Fruit fly (Drosophila melanogaster) whole organism, embryonic: ENCODE data around the gene CG15728.

Experiments used
- Adf1 ChIP-seq: fragments of 200-800 bp; sonication (Bioruptor generic); IDR thresholded peaks from 2 replicates; pipeline ENCODE4 v1.3.6; 2022; ENCODE audit warnings: missing biosample characterization, missing genetic modification characterization
- Antp ChIP-seq: fragments of 200-800 bp; sonication (Bioruptor generic); optimal IDR thresholded peaks from 3 replicates; lab custom pipeline; 2016; ENCODE audit warnings: missing biosample characterization, missing genetic modification characterization
- BtbVII ChIP-seq: fragments of 200-800 bp; sonication (Bioruptor generic); optimal IDR thresholded peaks from 3 replicates; lab custom pipeline; 2017; ENCODE audit warnings: missing biosample characterization, mild to moderate bottlenecking, missing genetic modification characterization
- CG11093 ChIP-seq: fragments of 200-800 bp; sonication (Bioruptor generic); IDR thresholded peaks from 3 replicates; pipeline ENCODE4 v1.3.6; 2022; ENCODE audit warnings: missing biosample characterization, missing genetic modification characterization
- CG11247 ChIP-seq: fragments of 200-800 bp; sonication (Bioruptor generic); IDR thresholded peaks from 2 replicates; pipeline ENCODE4 v1.3.6; 2022; ENCODE audit warnings: missing biosample characterization, missing genetic modification characterization
- CG11398 ChIP-seq: fragments of 200-800 bp; sonication (Bioruptor generic); optimal IDR thresholded peaks from 2 replicates; lab custom pipeline; 2016; ENCODE audit warnings: missing biosample characterization, missing genetic modification characterization
- CG11456 ChIP-seq: fragments of 200-800 bp; sonication (Bioruptor generic); IDR thresholded peaks from 3 replicates; pipeline ENCODE4 v1.3.6; 2022; ENCODE audit warnings: missing biosample characterization, missing genetic modification characterization
- CG11504 ChIP-seq: fragments of 200-800 bp; sonication (Bioruptor generic); optimal IDR thresholded peaks from 3 replicates; lab custom pipeline; 2019; ENCODE audit warnings: missing biosample characterization, mild to moderate bottlenecking, missing genetic modification characterization, moderate library complexity
- CG13775 ChIP-seq: fragments of 200-800 bp; sonication (Bioruptor generic); optimal IDR thresholded peaks from 3 replicates; lab custom pipeline; 2017; ENCODE audit warnings: missing biosample characterization, mild to moderate bottlenecking, missing genetic modification characterization
- CG13894 ChIP-seq: fragments of 200-800 bp; sonication (Bioruptor generic); optimal IDR thresholded peaks from 3 replicates; lab custom pipeline; 2018; ENCODE audit warnings: missing biosample characterization, mild to moderate bottlenecking, missing genetic modification characterization, moderate library complexity
- CG14710 ChIP-seq: fragments of 200-800 bp; sonication (Bioruptor generic); optimal IDR thresholded peaks from 3 replicates; lab custom pipeline; 2019; ENCODE audit warnings: missing biosample characterization, mild to moderate bottlenecking, missing genetic modification characterization, moderate library complexity
- CG15514 ChIP-seq: fragments of 200-800 bp; sonication (Bioruptor generic); optimal IDR thresholded peaks from 3 replicates; lab custom pipeline; 2017; ENCODE audit warnings: missing biosample characterization, missing genetic modification characterization, mild to moderate bottlenecking, moderate library complexity, missing genetic modification reagents
- CG16815 ChIP-seq: fragments of 200-800 bp; sonication (Bioruptor generic); optimal IDR thresholded peaks from 3 replicates; lab custom pipeline; 2017; ENCODE audit warnings: missing biosample characterization, mild to moderate bottlenecking, missing genetic modification characterization
- CG18011 ChIP-seq: fragments of 200-800 bp; sonication (Bioruptor generic); optimal IDR thresholded peaks from 2 replicates; lab custom pipeline; 2017; ENCODE audit warnings: missing biosample characterization, missing genetic modification characterization, mild to moderate bottlenecking, moderate library complexity, missing genotype
- CG18764 ChIP-seq: fragments of 200-800 bp; sonication (Bioruptor generic); optimal IDR thresholded peaks from 3 replicates; lab custom pipeline; 2016; ENCODE audit warnings: missing biosample characterization, missing genetic modification characterization
- CG3163 ChIP-seq: fragments of 200-800 bp; sonication (Bioruptor generic); optimal IDR thresholded peaks from 3 replicates; lab custom pipeline; 2016; ENCODE audit warnings: missing biosample characterization, missing genetic modification characterization
- CG32772 ChIP-seq: fragments of 200-800 bp; sonication (Bioruptor generic); IDR thresholded peaks from 2 replicates; pipeline ENCODE4 v1.3.6; 2022; ENCODE audit warnings: missing biosample characterization, missing genetic modification characterization
- CG6272 ChIP-seq: fragments of 200-800 bp; sonication (Bioruptor generic); IDR thresholded peaks from 2 replicates; pipeline ENCODE4 v1.3.6; 2022; ENCODE audit warnings: missing biosample characterization, missing genetic modification characterization
- CG6813 ChIP-seq: fragments of 200-800 bp; sonication (Bioruptor generic); optimal IDR thresholded peaks from 2 replicates; lab custom pipeline; 2017; ENCODE audit warnings: missing biosample characterization, missing genetic modification characterization, mild to moderate bottlenecking, moderate library complexity, missing genetic modification reagents
- CG8359 ChIP-seq: fragments of 200-800 bp; sonication (Bioruptor generic); optimal IDR thresholded peaks from 2 replicates; lab custom pipeline; 2017; ENCODE audit warnings: missing biosample characterization, mild to moderate bottlenecking, missing genetic modification characterization, borderline replicate concordance
- Gsc ChIP-seq: fragments of 200-800 bp; sonication (Bioruptor generic); IDR thresholded peaks from 2 replicates; pipeline ENCODE4 v1.3.6; 2022; ENCODE audit warnings: missing biosample characterization, missing genetic modification characterization
- H2.0 ChIP-seq: fragments of 200-800 bp; sonication (Bioruptor generic); IDR thresholded peaks from 2 replicates; pipeline ENCODE4 v1.3.6; 2022; ENCODE audit warnings: missing biosample characterization, missing genetic modification characterization
- Hmx ChIP-seq: fragments of 200-800 bp; sonication (Bioruptor generic); optimal IDR thresholded peaks from 2 replicates; lab custom pipeline; 2016; ENCODE audit warnings: missing biosample characterization, missing genetic modification characterization
- Hsf ChIP-seq: fragments of 200-800 bp; sonication (Bioruptor generic); optimal IDR thresholded peaks from 3 replicates; lab custom pipeline; 2016; ENCODE audit warnings: missing biosample characterization, missing genetic modification characterization
- Kr ChIP-seq: fragments of 200-800 bp; sonication (Bioruptor generic); optimal IDR thresholded peaks from 2 replicates; lab custom pipeline; 2017; ENCODE audit warnings: missing biosample characterization, mild to moderate bottlenecking, missing genetic modification characterization
- Lhr ChIP-seq: fragments of 200-800 bp; sonication (Bioruptor generic); optimal IDR thresholded peaks from 3 replicates; lab custom pipeline; 2017; ENCODE audit warnings: mild to moderate bottlenecking, missing biosample characterization, missing genetic modification reagents, missing genetic modification characterization
- NC2β ChIP-seq: fragments of 200-800 bp; sonication (Bioruptor generic); optimal IDR thresholded peaks from 2 replicates; lab custom pipeline; 2016; ENCODE audit warnings: missing biosample characterization, missing genetic modification characterization
- NFAT ChIP-seq: fragments of 200-800 bp; sonication (Bioruptor generic); IDR thresholded peaks from 2 replicates; pipeline ENCODE4 v1.3.6; 2022; ENCODE audit warnings: missing biosample characterization, missing genetic modification characterization
- Ravus ChIP-seq: fragments of 200-800 bp; sonication (Bioruptor generic); IDR thresholded peaks from 2 replicates; pipeline ENCODE4 v1.3.6; 2022; ENCODE audit warnings: missing biosample characterization, missing genetic modification characterization
- Sry-δ ChIP-seq: fragments of 200-800 bp; sonication (Bioruptor generic); optimal IDR thresholded peaks from 2 replicates; lab custom pipeline; 2016; ENCODE audit warnings: missing biosample characterization, missing genetic modification characterization
- TFAM ChIP-seq: fragments of 200-800 bp; sonication (Bioruptor generic); optimal IDR thresholded peaks from 2 replicates; lab custom pipeline; 2017; ENCODE audit warnings: missing biosample characterization, missing genetic modification characterization, inconsistent platforms
- ac ChIP-seq: fragments of 200-800 bp; sonication (Bioruptor generic); optimal IDR thresholded peaks from 3 replicates; lab custom pipeline; 2017; ENCODE audit warnings: missing biosample characterization, mild to moderate bottlenecking, missing genetic modification characterization
- bigmax ChIP-seq: fragments of 200-800 bp; sonication (Bioruptor generic); optimal IDR thresholded peaks from 2 replicates; lab custom pipeline; 2018; ENCODE audit warnings: missing biosample characterization, mild to moderate bottlenecking, missing genetic modification characterization
- bowl ChIP-seq: fragments of 200-800 bp; sonication (Bioruptor generic); IDR thresholded peaks from 2 replicates; pipeline ENCODE4 v1.3.6; 2022; ENCODE audit warnings: missing biosample characterization, missing genetic modification characterization
- chinmo ChIP-seq: fragments of 200-800 bp; sonication (Bioruptor generic); IDR thresholded peaks from 4 replicates; pipeline ENCODE4 v1.3.6; 2022; ENCODE audit warnings: missing biosample characterization, missing genetic modification characterization; ENCODE audit not compliant: partially characterized antibody
- ci ChIP-seq: fragments of 200-800 bp; sonication (Bioruptor generic); IDR thresholded peaks from 3 replicates; pipeline ENCODE4 v1.3.6; 2022; ENCODE audit warnings: missing biosample characterization, missing genetic modification characterization
- crc ChIP-seq: fragments of 200-800 bp; sonication (Bioruptor generic); optimal IDR thresholded peaks from 2 replicates; lab custom pipeline; 2016; ENCODE audit warnings: missing biosample characterization, missing genetic modification characterization
- crol ChIP-seq: fragments of 200-800 bp; sonication (Bioruptor generic); IDR thresholded peaks from 2 replicates; pipeline ENCODE4 v1.3.6; 2022; ENCODE audit warnings: missing biosample characterization, missing genetic modification characterization
- dimm ChIP-seq: fragments of 200-800 bp; sonication (Bioruptor generic); IDR thresholded peaks from 2 replicates; pipeline ENCODE4 v1.3.6; 2022; ENCODE audit warnings: missing biosample characterization, missing genetic modification characterization
- dmrt11E ChIP-seq: fragments of 200-800 bp; sonication (Bioruptor generic); optimal IDR thresholded peaks from 3 replicates; lab custom pipeline; 2018; ENCODE audit warnings: missing biosample characterization, mild to moderate bottlenecking, missing genetic modification characterization, moderate library complexity
- eve ChIP-seq, 2 experiments: fragments of >200 bp; optimal IDR thresholded peaks; 2 replicates each; lab custom pipeline; 2017; ENCODE audit warnings: missing biosample characterization in 2 of 2, missing genetic modification characterization in 2 of 2
- fru ChIP-seq: fragments of >200 bp; optimal IDR thresholded peaks from 2 replicates; lab custom pipeline; 2017
- ftz-f1 ChIP-seq: fragments of 200-800 bp; sonication (Bioruptor generic); optimal IDR thresholded peaks from 2 replicates; lab custom pipeline; 2016; ENCODE audit warnings: missing biosample characterization, missing genetic modification characterization
- kay ChIP-seq: fragments of 200-800 bp; sonication (Bioruptor generic); optimal IDR thresholded peaks from 2 replicates; lab custom pipeline; 2016; ENCODE audit warnings: missing biosample characterization, missing genetic modification characterization
- lab ChIP-seq: fragments of 200-800 bp; sonication (Bioruptor generic); optimal IDR thresholded peaks from 3 replicates; lab custom pipeline; 2017; ENCODE audit warnings: missing biosample characterization, missing genetic modification characterization, mild to moderate bottlenecking, moderate library complexity, missing genetic modification reagents
- nerfin-1 ChIP-seq: fragments of 200-800 bp; sonication (Bioruptor generic); optimal IDR thresholded peaks from 3 replicates; lab custom pipeline; 2019; ENCODE audit warnings: missing biosample characterization, mild to moderate bottlenecking, missing genetic modification characterization, moderate library complexity
- pho ChIP-seq: fragments of 200-800 bp; sonication (Bioruptor generic); optimal IDR thresholded peaks from 2 replicates; lab custom pipeline; 2016; ENCODE audit warnings: missing biosample characterization, missing genetic modification characterization
- pzg ChIP-seq: fragments of 200-800 bp; sonication (Bioruptor generic); optimal IDR thresholded peaks from 3 replicates; lab custom pipeline; 2018; ENCODE audit warnings: missing biosample characterization, mild to moderate bottlenecking, missing genetic modification characterization, moderate library complexity
- shn ChIP-seq: fragments of 200-800 bp; sonication (Bioruptor generic); optimal IDR thresholded peaks from 3 replicates; lab custom pipeline; 2016; ENCODE audit warnings: missing biosample characterization, missing genetic modification characterization
- ssp ChIP-seq: fragments of 200-800 bp; sonication (Bioruptor generic); IDR thresholded peaks from 2 replicates; pipeline ENCODE4 v1.3.6; 2022; ENCODE audit warnings: missing biosample characterization, missing genetic modification characterization
- tx ChIP-seq: fragments of 200-800 bp; sonication (Bioruptor generic); optimal IDR thresholded peaks from 2 replicates; lab custom pipeline; 2016; ENCODE audit warnings: missing biosample characterization, missing genetic modification characterization
- yki ChIP-seq: fragments of >200 bp; optimal IDR thresholded peaks from 3 replicates; lab custom pipeline; 2018
- zen ChIP-seq: fragments of 200-800 bp; sonication (Bioruptor generic); optimal IDR thresholded peaks from 3 replicates; lab custom pipeline; 2018; ENCODE audit warnings: missing biosample characterization, mild to moderate bottlenecking, missing genetic modification characterization, moderate library complexity

Gene CG15728

dm6 chrX:12654288-12654729 is 30.2 kb downstream of the CG15728 start (continued):
- TF ChIP-seq CG13894 (tag; lab: Kevin White, UChicago) (no peak), CG11504 (tag; lab: Kevin White, UChicago) (no peak), Lhr (GFP tag; lab: Kevin White, UChicago) (no peak), TFAM (GFP tag; lab: Kevin White, UChicago) (no peak), bowl (GFP tag; lab: Robert Waterston, UW) (no peak), shn (no peak), ac (GFP tag; lab: Kevin White, UChicago) (no peak), zen (no peak), CG11093 (GFP tag; lab: Robert Waterston, UW) (no peak), Ravus (no peak), CG18764 (GFP tag; lab: Kevin White, UChicago) (no peak), CG6813 (GFP tag; lab: Kevin White, UChicago) (no peak), ftz-f1 (GFP tag; lab: Kevin White, UChicago) (no peak), dimm (GFP tag; lab: Robert Waterston, UW) (no peak), CG18011 (no peak), BtbVII (GFP tag; lab: Kevin White, UChicago) (peak; percentile 47), CG11247 (no peak), CG13775 (GFP tag; lab: Kevin White, UChicago) (no peak), CG6272 (GFP tag; lab: Robert Waterston, UW) (no peak), lab (GFP tag; lab: Kevin White, UChicago) (peak; percentile 16), Hsf (GFP tag; lab: Kevin White, UChicago) (no peak), ci (peak; percentile 63; the same call in 2 of the 3 replicates), crc (GFP tag; lab: Kevin White, UChicago) (no peak), CG15514 (GFP tag; lab: Kevin White, UChicago) (no peak), CG11398 (GFP tag; lab: Kevin White, UChicago) (no peak), tx (GFP tag; lab: Kevin White, UChicago) (no peak), pzg (peak; percentile 22), Hmx (GFP tag; lab: Kevin White, UChicago) (no peak), NFAT (GFP tag; lab: Robert Waterston, UW) (no peak), Sry-δ (GFP tag; lab: Kevin White, UChicago) (peak; percentile 57), Gsc (GFP tag; lab: Robert Waterston, UW) (no peak), chinmo (peak; percentile 93), Antp (GFP tag; lab: Kevin White, UChicago) (no peak), nerfin-1 (tag; lab: Kevin White, UChicago) (peak; percentile 74), ssp (GFP tag; lab: Robert Waterston, UW) (no peak), CG14710 (tag; lab: Kevin White, UChicago) (no peak), bigmax (GFP tag; lab: Kevin White, UChicago) (no peak), Adf1 (peak; percentile 37), CG8359 (GFP tag; lab: Kevin White, UChicago) (no peak), CG32772 (no peak), CG16815 (no peak), fru (lab: Kevin White, UChicago) (no peak), dmrt11E (no peak), crol (GFP tag; lab: Robert Waterston, UW) (peak; percentile 90), pho (GFP tag; lab: Kevin White, UChicago) (no peak), Kr (GFP tag; lab: Kevin White, UChicago) (peak; percentile 78), eve (GFP tag; optimal IDR thresholded peaks at IDR 0.05; lab: Kevin White, UChicago) (no peak), NC2β (no peak), yki (lab: Kevin White, UChicago) (no peak), CG11456 (GFP tag; lab: Robert Waterston, UW) (no peak), kay (GFP tag; lab: Kevin White, UChicago) (peak; percentile 50), H2.0 (GFP tag; lab: Robert Waterston, UW) (no peak), CG3163 (GFP tag; lab: Kevin White, UChicago) (no peak)
